Worm (Caenorhabditis elegans): ENCODE results near the gene T16A1.10.

- TF ChIP-seq aly-1 (tag; optimal IDR thresholded peaks at IDR 0.05) (no peak), ama-1 (optimal IDR thresholded peaks at IDR 0.05) (no peak), sea-1 (GFP tag; conservative IDR thresholded peaks at IDR 0.05) (no peak), flt-1 (GFP tag; IDR thresholded peaks at IDR 0.05) (no peak), ets-7 (tag; optimal IDR thresholded peaks at IDR 0.05) (no peak), B0310.2 (tag; optimal IDR thresholded peaks at IDR 0.05) (no peak), hmbx-1 (tag; optimal IDR thresholded peaks at IDR 0.05) (no peak)
Measured at ce11 chrII:2042447-2042846, 49.4 kb downstream of the T16A1.10 start, which contains the start of gene bath-20.
